Fruit fly (Drosophila melanogaster): ENCODE data around the gene CG34027.

Gene CG34027

dm6 chr3R:25054451-25055188, 54.2 kb downstream of the CG34027 start, which contains the start of gene CG31109 (continued):
- TF ChIP-seq HLH106 (tag; optimal IDR thresholded peaks at IDR 0.05) = peak; percentile 31
- no peak for TF ChIP-seq fru (GFP tag; optimal IDR thresholded peaks at IDR 0.05)
- no peak for TF ChIP-seq CrebA (GFP tag; optimal IDR thresholded peaks at IDR 0.05; ENCODE audit: borderline replicate concordance)
- no peak for TF ChIP-seq Dfd (GFP tag; optimal IDR thresholded peaks at IDR 0.05)
- TF ChIP-seq N (GFP tag; optimal IDR thresholded peaks at IDR 0.05) = no peak

Data from whole organism, wandering third instar larva.